Fruit fly (Drosophila melanogaster): ENCODE results near the gene CG33128.
A peak's percentile ranks its signal among the peaks of the same experiment; 100 is the strongest.

Gene CG33128

dm6 chr2L:1462136-1462535 is 31.7 kb upstream of the CG33128 start (continued):
- TF ChIP-seq CG15601 (tag; optimal IDR thresholded peaks at IDR 0.05) (no peak), tgo (GFP tag; IDR thresholded peaks at IDR 0.05) (peak; percentile 38; the same call in 1 of the 3 replicates), CG10209 (GFP tag; optimal IDR thresholded peaks at IDR 0.05) (peak; percentile 40), fu2 (GFP tag; optimal IDR thresholded peaks at IDR 0.05) (no peak), ranshi (GFP tag; IDR thresholded peaks at IDR 0.05) (peak; percentile 53; the same call in 1 of the 2 replicates), Xrp1 (GFP tag; IDR thresholded peaks at IDR 0.05) (peak; percentile 90), CG6854 (GFP tag; optimal IDR thresholded peaks at IDR 0.05) (no peak), CG33213 (GFP tag; optimal IDR thresholded peaks at IDR 0.05) (peak; percentile 5), CG13624 (GFP tag; optimal IDR thresholded peaks at IDR 0.05) (no peak), cwo (GFP tag; optimal IDR thresholded peaks at IDR 0.05) (no peak), CG32767 (GFP tag; IDR thresholded peaks at IDR 0.05) (no peak; the same call in 1 of the 2 replicates), ken (GFP tag; IDR thresholded peaks at IDR 0.05) (peak; percentile 45; the same call in 2 of the 3 replicates), CG14441 (GFP tag; IDR thresholded peaks at IDR 0.05) (no peak), Eip74EF (GFP tag; optimal IDR thresholded peaks at IDR 0.05) (no peak), peb (GFP tag; IDR thresholded peaks at IDR 0.05) (peak; percentile 59), cad (GFP tag; optimal IDR thresholded peaks at IDR 0.05) (no peak), CG2712 (tag; optimal IDR thresholded peaks at IDR 0.05) (peak; percentile 80), Bteb2 (GFP tag; optimal IDR thresholded peaks at IDR 0.05) (no peak), ssp (GFP tag; IDR thresholded peaks at IDR 0.05) (peak; percentile 51), Gsc (GFP tag; IDR thresholded peaks at IDR 0.05) (0 out of 2 replicates have a peak, but pooled peaks have one; percentile 27), maf-S (GFP tag; optimal IDR thresholded peaks at IDR 0.05) (no peak), CHES-1-like (GFP tag; optimal IDR thresholded peaks at IDR 0.05) (peak; percentile 30), sqz (GFP tag; optimal IDR thresholded peaks at IDR 0.05) (no peak), CG7556 (GFP tag; optimal IDR thresholded peaks at IDR 0.05) (peak; percentile 53), CG6654 (GFP tag; optimal IDR thresholded peaks at IDR 0.05) (no peak), wor (GFP tag; IDR thresholded peaks at IDR 0.05) (no peak), CG18262 (tag; optimal IDR thresholded peaks at IDR 0.05) (peak; percentile 73), CG4404 (GFP tag; IDR thresholded peaks at IDR 0.05) (peak; percentile 75), row (GFP tag; IDR thresholded peaks at IDR 0.05) (peak; percentile 88), bcd (GFP tag; optimal IDR thresholded peaks at IDR 0.05) (no peak), CG3847 (GFP tag; IDR thresholded peaks at IDR 0.05) (no peak), CG17829 (tag; optimal IDR thresholded peaks at IDR 0.05) (peak; percentile 80), amos (GFP tag; IDR thresholded peaks at IDR 0.05; ENCODE audit: partially characterized antibody) (peak; percentile 67; the same call in 1 of the 2 replicates), dysf (GFP tag; IDR thresholded peaks at IDR 0.05) (0 out of 3 replicates have a peak, but pooled peaks have one; percentile 11), CG42726 (GFP tag; IDR thresholded peaks at IDR 0.05; ENCODE audit: partially characterized antibody) (no peak), HmgD (GFP tag; optimal IDR thresholded peaks at IDR 0.05) (peak; percentile 17), ind (GFP tag; optimal IDR thresholded peaks at IDR 0.05) (no peak), Med (GFP tag) (peak; percentile 78), gfzf (GFP tag; optimal IDR thresholded peaks at IDR 0.05) (no peak), her (GFP tag; optimal IDR thresholded peaks at IDR 0.05) (no peak), CG10321 (GFP tag; IDR thresholded peaks at IDR 0.05) (no peak), BEAF-32 (GFP tag; optimal IDR thresholded peaks at IDR 0.05) (peak; percentile 73), CG7987 (GFP tag; optimal IDR thresholded peaks at IDR 0.05) (no peak), TFAM (GFP tag; optimal IDR thresholded peaks at IDR 0.05) (no peak), Jarid2 (GFP tag; optimal IDR thresholded peaks at IDR 0.05) (no peak), danr (GFP tag; IDR thresholded peaks at IDR 0.05) (no peak), br (optimal IDR thresholded peaks at IDR 0.05) (no peak), gt (GFP tag; IDR thresholded peaks at IDR 0.05) (peak; percentile 46; the same call in 1 of the 2 replicates), chinmo (GFP tag; IDR thresholded peaks at IDR 0.05; ENCODE audit: partially characterized antibody) (no peak), pros (GFP tag; optimal IDR thresholded peaks at IDR 0.05) (peak; percentile 22), wek (GFP tag; optimal IDR thresholded peaks at IDR 0.05) (no peak), Ets97D (GFP tag; optimal IDR thresholded peaks at IDR 0.05) (no peak)
